Worm (Caenorhabditis elegans) whole organism, L3 larva: ENCODE measurements around the gene F35C5.1.
A peak's percentile ranks its signal among the peaks of the same experiment; 100 is the strongest.

Experiments used
- R02D3.7 ChIP-seq: fragments of 150-350 bp; optimal IDR thresholded peaks from 2 replicates; lab custom pipeline; 2014; ENCODE audit warnings: missing biosample characterization, missing genetic modification characterization
- ZK546.5 ChIP-seq: sonication (generic microtip); optimal IDR thresholded peaks from 2 replicates; lab custom pipeline; 2017; ENCODE audit warnings: missing biosample characterization, missing genetic modification characterization
- ama-1 ChIP-seq: fragments of 150-350 bp; optimal IDR thresholded peaks from 2 replicates; lab custom pipeline; 2018
- ceh-16 ChIP-seq: sonication (generic microtip); optimal IDR thresholded peaks from 2 replicates; lab custom pipeline; 2017; ENCODE audit warnings: missing biosample characterization, missing genetic modification characterization
- ceh-9 ChIP-seq: sonication (generic microtip); optimal IDR thresholded peaks from 2 replicates; lab custom pipeline; 2018; ENCODE audit warnings: missing biosample characterization, missing genetic modification characterization
- elt-1 ChIP-seq: fragments of 150-350 bp; optimal IDR thresholded peaks from 2 replicates; lab custom pipeline; 2014; ENCODE audit warnings: missing biosample characterization, missing genetic modification characterization
- elt-2 ChIP-seq: sonication (generic microtip); optimal IDR thresholded peaks from 2 replicates; lab custom pipeline; 2016; ENCODE audit warnings: missing genetic modification reagents, mild to moderate bottlenecking, missing genetic modification characterization, missing compliant biosample characterization
- elt-3 ChIP-seq, 3 experiments: fragments of 150-350 bp in 1 of 3; sonication (generic microtip) in 2 of 3; optimal IDR thresholded peaks; 2 replicates in 2 of 3; 4 replicates in 1 of 3; lab custom pipeline; 2014 to 2017; ENCODE audit warnings: missing biosample characterization in 3 of 3, missing genetic modification characterization in 3 of 3
- fkh-10 ChIP-seq: sonication (generic microtip); optimal IDR thresholded peaks from 2 replicates; lab custom pipeline; 2017; ENCODE audit warnings: missing biosample characterization, missing genetic modification reagents, missing genetic modification characterization
- fkh-2 ChIP-seq: fragments of 150-350 bp; optimal IDR thresholded peaks from 2 replicates; lab custom pipeline; 2014; ENCODE audit warnings: missing biosample characterization, missing genetic modification reagents, missing genetic modification characterization
- hmg-11 ChIP-seq: sonication (generic microtip); optimal IDR thresholded peaks from 2 replicates; lab custom pipeline; 2016; ENCODE audit warnings: missing genetic modification characterization, missing compliant biosample characterization
- jun-1 ChIP-seq: fragments of 150-350 bp; optimal IDR thresholded peaks from 2 replicates; lab custom pipeline; 2014; ENCODE audit warnings: missing biosample characterization, missing genetic modification reagents, missing genetic modification characterization
- lin-15B ChIP-seq: fragments of 150-350 bp; optimal IDR thresholded peaks from 2 replicates; lab custom pipeline; 2014; ENCODE audit warnings: missing biosample characterization, missing genetic modification characterization
- lsy-12 ChIP-seq: sonication (generic microtip); optimal IDR thresholded peaks from 2 replicates; lab custom pipeline; 2016; ENCODE audit warnings: mild to moderate bottlenecking, missing genetic modification characterization, missing compliant biosample characterization
- mdl-1 ChIP-seq: fragments of 150-350 bp; optimal IDR thresholded peaks from 2 replicates; lab custom pipeline; 2014; ENCODE audit warnings: missing biosample characterization, missing genetic modification characterization
- mml-1 ChIP-seq: fragments of 150-350 bp; sonication (generic microtip); optimal IDR thresholded peaks from 3 replicates; lab custom pipeline; 2014; ENCODE audit warnings: missing biosample characterization, missing genetic modification characterization
- nfya-1 ChIP-seq: sonication (generic microtip); optimal IDR thresholded peaks from 2 replicates; lab custom pipeline; 2017; ENCODE audit warnings: missing genetic modification characterization, mild to moderate bottlenecking, missing compliant biosample characterization, antibody characterized with exemption, moderate library complexity; ENCODE audit not compliant: insufficient read depth
- nhr-11 ChIP-seq: fragments of 150-350 bp; optimal IDR thresholded peaks from 2 replicates; lab custom pipeline; 2014; ENCODE audit warnings: missing biosample characterization, missing genetic modification characterization
- nhr-237 ChIP-seq: fragments of 150-350 bp; optimal IDR thresholded peaks from 2 replicates; lab custom pipeline; 2014; ENCODE audit warnings: missing biosample characterization, missing genetic modification characterization
- nhr-28 ChIP-seq: fragments of 150-350 bp; optimal IDR thresholded peaks from 2 replicates; lab custom pipeline; 2014; ENCODE audit warnings: missing biosample characterization, missing genetic modification characterization
- nhr-43 ChIP-seq: sonication (generic microtip); optimal IDR thresholded peaks from 2 replicates; lab custom pipeline; 2016; ENCODE audit warnings: mild to moderate bottlenecking, missing genetic modification characterization, missing compliant biosample characterization; ENCODE audit not compliant: poor library complexity, severe bottlenecking
- nhr-67 ChIP-seq: fragments of 150-350 bp; optimal IDR thresholded peaks from 2 replicates; lab custom pipeline; 2014; ENCODE audit warnings: missing biosample characterization, missing genetic modification characterization
- nhr-76 ChIP-seq: fragments of 150-350 bp; sonication (generic microtip); optimal IDR thresholded peaks from 5 replicates; lab custom pipeline; 2014; ENCODE audit warnings: missing biosample characterization, missing genetic modification characterization
- nhr-77 ChIP-seq: fragments of 150-350 bp; optimal IDR thresholded peaks from 2 replicates; lab custom pipeline; 2014; ENCODE audit warnings: missing biosample characterization, missing genetic modification characterization
- pha-4 ChIP-seq: fragments of 150-350 bp; optimal IDR thresholded peaks from 2 replicates; lab custom pipeline; 2014; ENCODE audit warnings: missing biosample characterization, missing genetic modification reagents, missing genetic modification characterization
- pqm-1 ChIP-seq: fragments of 150-350 bp; optimal IDR thresholded peaks from 2 replicates; lab custom pipeline; 2017; ENCODE audit warnings: missing biosample characterization, missing genetic modification characterization, inconsistent platforms
- sea-2 ChIP-seq: fragments of 150-350 bp; sonication (generic microtip); optimal IDR thresholded peaks from 4 replicates; lab custom pipeline; 2014; ENCODE audit warnings: missing biosample characterization, missing genetic modification reagents, missing genetic modification characterization
- skn-1 ChIP-seq: fragments of 150-350 bp; optimal IDR thresholded peaks from 2 replicates; lab custom pipeline; 2014; ENCODE audit warnings: missing biosample characterization, missing genetic modification characterization
- snpc-4 ChIP-seq: fragments of 150-350 bp; optimal IDR thresholded peaks from 2 replicates; lab custom pipeline; 2014; ENCODE audit warnings: missing biosample characterization, missing genetic modification characterization
- unc-39 ChIP-seq: sonication (generic microtip); optimal IDR thresholded peaks from 4 replicates; lab custom pipeline; 2017; ENCODE audit warnings: missing biosample characterization, missing genetic modification characterization
- unc-62 ChIP-seq: fragments of 150-350 bp; sonication (generic microtip); optimal IDR thresholded peaks from 4 replicates; lab custom pipeline; 2014; ENCODE audit warnings: missing biosample characterization, missing genetic modification reagents, missing genetic modification characterization
- ztf-11 ChIP-seq: fragments of 150-350 bp; optimal IDR thresholded peaks from 2 replicates; lab custom pipeline; 2014; ENCODE audit warnings: missing biosample characterization, missing genetic modification characterization
- ztf-4 ChIP-seq: fragments of 150-350 bp; optimal IDR thresholded peaks from 2 replicates; lab custom pipeline; 2014; ENCODE audit warnings: missing biosample characterization, missing genetic modification characterization

The F35C5.1 gene

DNA sequence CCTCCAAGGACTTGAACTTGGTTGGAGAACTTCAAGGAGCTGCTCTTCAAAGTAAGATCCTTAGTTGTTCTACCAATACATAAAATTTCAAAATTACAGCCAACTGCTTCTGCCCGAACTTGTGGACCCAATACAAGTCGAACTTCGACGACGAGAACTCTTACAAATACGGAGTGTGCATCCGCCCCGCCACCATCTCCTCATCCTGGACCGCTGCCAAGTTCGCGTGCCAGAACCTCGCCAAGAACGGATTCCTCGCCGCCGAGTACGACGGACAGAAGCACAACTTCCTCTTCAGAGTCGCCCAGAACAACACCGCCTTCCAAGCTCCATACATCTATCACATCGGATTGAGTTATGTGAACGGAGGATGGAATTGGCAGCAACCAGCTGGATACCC, 16.1 kb downstream of the F35C5.1 start:
- no peak for TF ChIP-seq elt-1 (tag; lab: Kevin White, UChicago)
- no peak for TF ChIP-seq fkh-2 (tag; lab: Kevin White, UChicago)
- TF ChIP-seq, all 47 proteins: peak for 0

DNA sequence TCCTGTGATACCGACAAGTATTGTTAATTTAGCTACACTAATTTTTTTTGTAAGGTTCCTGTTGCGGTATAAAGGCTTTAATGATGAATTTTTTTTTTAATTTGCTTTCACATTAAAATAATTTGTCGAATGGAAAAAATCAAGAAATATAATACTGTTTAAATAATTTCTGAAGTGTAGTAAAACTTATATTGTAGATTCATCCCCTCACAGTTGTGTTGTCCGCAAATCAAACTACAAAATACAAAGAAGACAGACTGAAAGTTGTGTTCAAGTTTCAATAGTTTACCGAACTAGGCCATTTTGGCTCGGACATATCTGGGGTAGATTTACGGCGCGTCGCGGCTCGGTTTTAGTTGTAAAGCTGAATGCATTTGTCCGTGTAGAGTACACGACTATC, 16.8 kb downstream of the F35C5.1 start:
- no peak for TF ChIP-seq hmg-11 (tag; lab: Kevin White, UChicago)
- no peak for TF ChIP-seq ama-1 (lab: Kevin White, UChicago)
- no peak for TF ChIP-seq skn-1
- no peak for TF ChIP-seq ztf-11
- TF ChIP-seq sea-2 (GFP tag; lab: Kevin White, UChicago), result no peak
- TF ChIP-seq nhr-11 (tag; lab: Kevin White, UChicago), result no peak
- TF ChIP-seq unc-62, result no peak
- no peak for TF ChIP-seq unc-39 (tag; lab: Kevin White, UChicago)
- TF ChIP-seq nhr-237 (tag; lab: Kevin White, UChicago), result no peak
- TF ChIP-seq fkh-10 (GFP tag; lab: Kevin White, UChicago), result no peak
- TF ChIP-seq mml-1 (tag; lab: Kevin White, UChicago), result no peak
- no peak for TF ChIP-seq pqm-1 (tag; lab: Kevin White, UChicago)
- TF ChIP-seq R02D3.7 (tag; lab: Kevin White, UChicago), result no peak
- no peak for TF ChIP-seq nhr-43
- no peak for TF ChIP-seq ceh-16 (tag; lab: Kevin White, UChicago)
- TF ChIP-seq, all 47 proteins: peak for 0

DNA sequence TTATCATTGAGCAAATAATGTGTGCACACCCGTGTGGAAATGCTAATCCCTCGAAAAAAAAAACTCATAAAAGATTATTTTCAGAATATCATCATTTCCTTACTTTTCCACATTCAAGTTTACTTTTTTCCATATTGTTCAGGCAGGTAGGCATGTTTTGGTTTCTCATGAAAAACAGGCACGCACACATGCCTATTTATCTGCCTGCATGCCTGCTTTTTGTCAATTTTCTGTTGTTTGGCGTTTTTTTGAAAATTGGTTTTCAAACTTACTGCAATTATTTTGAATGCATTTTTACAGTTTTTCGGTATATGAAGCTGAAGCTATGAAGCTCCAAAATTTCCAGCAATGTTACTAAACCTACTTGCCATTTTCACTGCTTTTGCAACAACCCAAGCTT, 17.3 kb downstream of the F35C5.1 start, which contains the start of gene clec-64:
TSS of gene clec-64 (plus strand) at position 301 of the 400 bp plus-strand sequence.
- no peak for TF ChIP-seq nfya-1 (tag; lab: Kevin White, UChicago)
- TF ChIP-seq lin-15B, result no peak
- TF ChIP-seq ZK546.5 (tag; lab: Kevin White, UChicago), result no peak
- peak; percentile 31 for TF ChIP-seq elt-2 (tag; lab: Kevin White, UChicago)
- no peak for TF ChIP-seq fkh-10 (GFP tag; lab: Kevin White, UChicago)
- TF ChIP-seq ceh-16 (tag; lab: Kevin White, UChicago), result no peak

DNA sequence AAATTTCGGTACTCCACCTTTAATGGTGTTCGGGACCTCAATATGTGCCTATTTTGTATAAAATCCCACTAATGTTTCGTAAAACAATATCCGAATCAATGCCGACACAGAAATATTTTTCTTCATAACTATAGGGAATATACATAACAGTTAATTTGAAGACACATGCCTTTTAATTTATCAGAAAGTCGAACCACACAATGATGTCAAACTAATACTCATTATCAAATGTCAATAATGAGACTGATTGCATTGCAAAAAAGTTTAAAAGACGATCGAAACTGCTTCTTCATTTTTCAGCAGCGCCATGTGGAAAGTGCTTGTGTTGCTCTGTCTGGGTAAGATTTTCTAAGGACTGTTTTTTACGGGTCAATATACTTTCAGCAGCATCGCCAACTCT, 20.4 kb downstream of the F35C5.1 start, which contains the start of gene clec-65:
TSS of gene clec-65 (plus strand) at position 301 of the 400 bp plus-strand sequence.
- TF ChIP-seq elt-2 (tag; lab: Kevin White, UChicago), result peak; percentile 36
- no peak for TF ChIP-seq mdl-1
- peak; percentile 11 for TF ChIP-seq pha-4 (tag; lab: Kevin White, UChicago)
- peak; percentile 2 for TF ChIP-seq pqm-1 (tag; lab: Kevin White, UChicago)
- TF ChIP-seq, all 47 proteins: peak for 3

DNA sequence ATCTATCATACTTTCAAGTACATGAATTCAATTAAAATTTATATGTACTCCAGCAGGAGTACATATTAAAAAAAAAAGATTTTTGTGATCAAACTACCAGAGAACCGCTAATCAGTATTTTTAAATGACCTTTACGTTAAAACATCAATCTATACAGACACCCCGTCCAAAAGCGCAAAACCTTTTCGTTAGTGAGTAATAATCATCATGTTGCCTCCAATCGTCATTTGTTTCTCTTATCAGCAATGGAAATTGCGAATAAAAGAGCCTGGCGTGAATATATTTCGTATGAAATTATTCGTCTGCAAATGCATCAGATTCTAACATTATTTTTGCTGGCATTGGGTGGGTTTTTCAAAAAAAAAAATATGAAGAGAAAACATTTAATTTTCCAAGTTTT, 23.6 kb downstream of the F35C5.1 start, which contains the start of gene clec-66:
TSS of gene clec-66 (plus strand) at position 225 of the 400 bp plus-strand sequence.
- TF ChIP-seq nhr-11 (tag; lab: Kevin White, UChicago) (no peak), ama-1 (lab: Kevin White, UChicago) (no peak), elt-2 (tag; lab: Kevin White, UChicago) (peak; percentile 27), nfya-1 (tag; lab: Kevin White, UChicago) (no peak), pqm-1 (tag; lab: Kevin White, UChicago) (peak; percentile 18)

DNA sequence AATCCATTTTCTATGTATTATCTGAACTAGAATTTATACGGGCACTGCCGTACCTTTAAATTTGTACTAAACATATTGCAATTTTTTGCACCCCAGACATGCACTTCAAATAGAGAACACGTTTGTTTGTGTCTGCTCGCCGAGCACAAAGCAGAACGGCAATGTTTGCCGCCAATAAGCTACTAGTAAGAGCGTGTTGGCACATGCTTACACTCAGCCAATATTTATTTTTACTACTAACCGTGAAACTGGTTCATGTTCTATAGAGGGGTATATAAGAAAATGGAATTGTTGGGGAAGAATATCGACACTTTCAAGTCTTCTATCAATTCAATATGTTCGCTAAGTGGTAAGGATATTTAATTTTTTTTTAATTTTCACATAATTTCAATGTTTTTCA, 26.5 kb downstream of the F35C5.1 start, which contains the start of gene nspb-11:
TSS of gene nspb-11 (plus strand) at position 301 of the 400 bp plus-strand sequence.
- no peak for TF ChIP-seq elt-2 (tag; lab: Kevin White, UChicago)
- no peak for TF ChIP-seq fkh-10 (GFP tag; lab: Kevin White, UChicago)
- no peak for TF ChIP-seq nhr-237 (tag; lab: Kevin White, UChicago)
- no peak for TF ChIP-seq nhr-76 (tag; lab: Kevin White, UChicago)
- no peak for TF ChIP-seq mdl-1
- no peak for TF ChIP-seq lsy-12 (tag; lab: Kevin White, UChicago)
- TF ChIP-seq mml-1 (tag; lab: Kevin White, UChicago), result no peak
- TF ChIP-seq nhr-11 (tag; lab: Kevin White, UChicago), result no peak
- no peak for TF ChIP-seq snpc-4 (tag; lab: Kevin White, UChicago)

DNA sequence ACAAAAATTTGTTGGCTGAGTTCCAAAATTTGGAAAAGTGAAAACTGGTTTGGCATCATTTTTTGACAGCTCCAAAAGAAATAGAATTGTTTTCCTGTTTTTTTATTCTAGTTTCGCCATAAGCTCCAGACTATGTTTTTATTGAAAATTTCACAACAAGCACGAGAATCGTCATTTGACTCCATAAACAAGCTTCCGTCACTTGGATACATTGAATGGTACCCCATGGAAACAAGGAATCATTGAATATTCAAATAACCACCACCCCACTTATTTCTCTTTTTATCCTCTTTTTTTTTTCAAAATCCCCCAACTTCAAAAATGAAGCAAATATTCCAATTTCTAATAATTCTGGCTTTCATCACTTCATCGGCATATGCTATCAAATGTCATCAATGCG, 28.2 kb downstream of the F35C5.1 start, which contains the start of gene ddn-2:
TSS of gene ddn-2 (plus strand) at position 301 of the 400 bp plus-strand sequence.
- TF ChIP-seq elt-1 (tag; lab: Kevin White, UChicago) (no peak), elt-2 (tag; lab: Kevin White, UChicago) (no peak), nhr-43 (no peak), hmg-11 (tag; lab: Kevin White, UChicago) (no peak), unc-39 (tag; lab: Kevin White, UChicago) (no peak), nhr-28 (tag; lab: Kevin White, UChicago) (no peak), R02D3.7 (tag; lab: Kevin White, UChicago) (no peak), pha-4 (tag; lab: Kevin White, UChicago) (no peak), nhr-77 (tag; lab: Kevin White, UChicago) (no peak), mdl-1 (no peak), ama-1 (lab: Kevin White, UChicago) (no peak), nhr-67 (no peak), ceh-9 (tag; lab: Kevin White, UChicago) (no peak), ztf-4 (no peak), elt-3 (tag; optimal IDR thresholded peaks at IDR 0.05; lab: Kevin White, UChicago) (no peak), jun-1 (tag; lab: Kevin White, UChicago) (no peak), nhr-237 (tag; lab: Kevin White, UChicago) (no peak)
